Worm (Caenorhabditis elegans): ENCODE results near the gene mib-1.

DNA sequence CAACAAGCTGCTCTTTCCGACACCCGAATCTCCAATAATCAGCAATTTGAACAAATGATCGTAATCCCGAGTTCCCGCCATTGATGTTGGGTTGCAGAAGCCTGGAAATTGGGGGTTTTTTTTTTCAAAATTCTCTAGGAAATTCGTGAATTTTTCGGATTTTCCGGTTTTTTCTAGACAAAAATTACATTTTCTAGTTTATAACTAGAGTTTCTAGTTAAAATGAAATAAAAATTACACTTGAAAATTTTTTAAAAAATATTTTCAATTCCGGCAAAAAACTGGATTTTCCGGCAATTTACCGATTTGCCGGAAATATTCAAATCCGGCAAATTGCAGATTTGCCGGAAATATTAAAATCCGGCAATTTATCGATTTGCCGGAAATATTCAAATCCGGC is 21.0 kb upstream of the mib-1 start, which contains the start of gene rab-35:
- no peak for TF ChIP-seq nhr-76 (tag; optimal IDR thresholded peaks at IDR 0.05)
- TF ChIP-seq pqm-1 (tag; optimal IDR thresholded peaks at IDR 0.05), result no peak
- no peak for TF ChIP-seq unc-62 (GFP tag; optimal IDR thresholded peaks at IDR 0.05)
- no peak for TF ChIP-seq ceh-28 (tag; optimal IDR thresholded peaks at IDR 0.05)
- no peak for TF ChIP-seq nhr-77 (tag; optimal IDR thresholded peaks at IDR 0.05)
- no peak for TF ChIP-seq elt-2 (tag; optimal IDR thresholded peaks at IDR 0.05)
- no peak for TF ChIP-seq ama-1 (optimal IDR thresholded peaks at IDR 0.05)
- TF ChIP-seq fos-1 (tag; optimal IDR thresholded peaks at IDR 0.05), result no peak
- no peak for TF ChIP-seq unc-39 (tag; optimal IDR thresholded peaks at IDR 0.05)
- TF ChIP-seq lin-15B (tag; optimal IDR thresholded peaks at IDR 0.05), result no peak
- TF ChIP-seq tbx-2 (tag; optimal IDR thresholded peaks at IDR 0.05), result no peak
